Worm (Caenorhabditis elegans): ENCODE data around the gene F59B1.8.

DNA sequence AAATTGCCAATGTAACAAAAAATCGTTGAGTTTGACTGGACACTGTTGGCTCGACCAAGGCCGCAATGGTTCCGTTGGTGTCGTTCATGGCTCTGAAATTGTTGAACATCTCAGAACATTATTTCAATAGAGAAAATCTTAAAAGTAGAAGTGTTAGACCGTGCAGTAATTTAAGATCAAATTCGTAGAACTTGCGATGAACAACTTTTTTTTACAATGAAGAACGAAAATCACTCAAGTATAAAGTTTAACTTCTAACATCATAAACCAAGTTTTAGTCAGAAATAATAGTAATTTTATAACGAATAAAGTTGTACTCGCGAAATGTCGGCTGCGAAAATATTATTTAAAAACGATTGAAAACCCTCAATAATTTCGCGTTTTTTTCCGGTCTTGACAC, 7.0 kb downstream of the F59B1.8 start, which contains the start of gene srx-41:
- no peak for TF ChIP-seq nhr-28 (tag; optimal IDR thresholded peaks at IDR 0.05)
- no peak for TF ChIP-seq ceh-28 (tag; optimal IDR thresholded peaks at IDR 0.05)
- TF ChIP-seq aly-2 (tag; optimal IDR thresholded peaks at IDR 0.05) = no peak
- TF ChIP-seq elt-1 (tag; optimal IDR thresholded peaks at IDR 0.05) = no peak
